Fruit fly (Drosophila melanogaster) whole organism, prepupa: ENCODE data around the gene CG7179.

Source experiments
- CG10669 ChIP-seq: fragments of 200-800 bp; sonication (Bioruptor generic); optimal IDR thresholded peaks from 3 replicates; lab custom pipeline; 2018; ENCODE audit warnings: missing biosample characterization, mild to moderate bottlenecking, missing genetic modification characterization, moderate library complexity
- CG11294 ChIP-seq: fragments of 200-800 bp; sonication (Bioruptor generic); IDR thresholded peaks from 2 replicates; pipeline ENCODE4 v1.3.6; 2022; ENCODE audit warnings: missing biosample characterization, missing genetic modification characterization
- CG15336 ChIP-seq: fragments of 200-800 bp; sonication (Bioruptor generic); IDR thresholded peaks from 2 replicates; pipeline ENCODE4 v1.3.6; 2022; ENCODE audit warnings: missing biosample characterization, missing genetic modification characterization
- CG3032 ChIP-seq: fragments of 200-800 bp; optimal IDR thresholded peaks from 2 replicates; lab custom pipeline; 2019; ENCODE audit warnings: missing biosample characterization, mild to moderate bottlenecking, missing genetic modification characterization, moderate library complexity
- CG32006 ChIP-seq: fragments of 200-800 bp; sonication (Bioruptor generic); optimal IDR thresholded peaks from 3 replicates; lab custom pipeline; 2017; ENCODE audit warnings: missing biosample characterization, mild to moderate bottlenecking, missing genetic modification characterization
- CG34406 ChIP-seq: fragments of 200-800 bp; sonication (Bioruptor generic); optimal IDR thresholded peaks from 3 replicates; lab custom pipeline; 2016; ENCODE audit warnings: missing biosample characterization, missing genetic modification characterization
- CG3919 ChIP-seq: fragments of 200-800 bp; sonication (Bioruptor generic); optimal IDR thresholded peaks from 3 replicates; lab custom pipeline; 2016; ENCODE audit warnings: missing biosample characterization, missing genetic modification characterization
- CG6163 ChIP-seq: fragments of 200-800 bp; sonication (Bioruptor generic); IDR thresholded peaks from 3 replicates; pipeline ENCODE4 v1.3.6; 2022; ENCODE audit warnings: missing biosample characterization, missing genetic modification characterization
- CG6276 ChIP-seq: fragments of 200-800 bp; sonication (Bioruptor generic); optimal IDR thresholded peaks from 2 replicates; lab custom pipeline; 2017; ENCODE audit warnings: missing biosample characterization, mild to moderate bottlenecking, missing genetic modification characterization
- CG6792 ChIP-seq: fragments of 200-800 bp; sonication (Bioruptor generic); optimal IDR thresholded peaks from 3 replicates; lab custom pipeline; 2016; ENCODE audit warnings: missing biosample characterization, missing genetic modification characterization
- CG6808 ChIP-seq: fragments of 200-800 bp; sonication (Bioruptor generic); optimal IDR thresholded peaks from 3 replicates; lab custom pipeline; 2017; ENCODE audit warnings: missing biosample characterization, missing genetic modification characterization, mild to moderate bottlenecking, moderate library complexity, missing genetic modification reagents
- CG6854 ChIP-seq: fragments of 200-800 bp; sonication (Bioruptor generic); optimal IDR thresholded peaks from 2 replicates; lab custom pipeline; 2017; ENCODE audit warnings: missing biosample characterization, mild to moderate bottlenecking, missing genetic modification characterization
- CG7368 ChIP-seq: fragments of 200-800 bp; sonication (Bioruptor generic); optimal IDR thresholded peaks from 3 replicates; lab custom pipeline; 2016; ENCODE audit warnings: missing biosample characterization, missing genetic modification characterization
- CG8119 ChIP-seq: fragments of 200-800 bp; sonication (Bioruptor generic); IDR thresholded peaks from 3 replicates; pipeline ENCODE4 v1.3.6; 2022; ENCODE audit warnings: missing biosample characterization, missing genetic modification characterization
- CG9139 ChIP-seq: fragments of 200-800 bp; sonication (Bioruptor generic); optimal IDR thresholded peaks from 3 replicates; lab custom pipeline; 2017; ENCODE audit warnings: missing biosample characterization, mild to moderate bottlenecking, missing genetic modification characterization
- Eip75B ChIP-seq: fragments of 200-800 bp; sonication (Bioruptor generic); optimal IDR thresholded peaks from 3 replicates; lab custom pipeline; 2016; ENCODE audit warnings: missing biosample characterization, missing genetic modification characterization
- Eip93F ChIP-seq: fragments of 200-800 bp; sonication (Bioruptor generic); optimal IDR thresholded peaks from 2 replicates; lab custom pipeline; 2016; ENCODE audit warnings: missing biosample characterization, mild to moderate bottlenecking, missing genetic modification characterization
- Ets21C ChIP-seq: fragments of 200-800 bp; sonication (Bioruptor generic); optimal IDR thresholded peaks from 3 replicates; lab custom pipeline; 2016; ENCODE audit warnings: missing biosample characterization, missing genetic modification characterization
- Ets96B ChIP-seq: fragments of 200-800 bp; optimal IDR thresholded peaks from 2 replicates; lab custom pipeline; 2019; ENCODE audit warnings: missing biosample characterization, mild to moderate bottlenecking, missing genetic modification characterization, moderate library complexity
- Gug ChIP-seq: fragments of 200-800 bp; sonication (Bioruptor generic); IDR thresholded peaks from 2 replicates; pipeline ENCODE4 v1.3.6; 2022; ENCODE audit warnings: missing biosample characterization, missing genetic modification characterization
- Hr39 ChIP-seq: fragments of 200-800 bp; sonication (Bioruptor generic); optimal IDR thresholded peaks from 2 replicates; lab custom pipeline; 2016; ENCODE audit warnings: missing biosample characterization, missing genetic modification characterization
- Sox102F ChIP-seq: fragments of 200-800 bp; sonication (Bioruptor generic); optimal IDR thresholded peaks from 2 replicates; lab custom pipeline; 2016; ENCODE audit warnings: missing biosample characterization, mild to moderate bottlenecking, missing genetic modification characterization
- Sox14 ChIP-seq: fragments of 200-800 bp; sonication (Bioruptor generic); optimal IDR thresholded peaks from 3 replicates; lab custom pipeline; 2016; ENCODE audit warnings: missing biosample characterization, missing genetic modification characterization
- Sox15 ChIP-seq: fragments of 200-800 bp; sonication (Bioruptor generic); optimal IDR thresholded peaks from 3 replicates; lab custom pipeline; 2016; ENCODE audit warnings: missing biosample characterization, missing genetic modification characterization
- achi ChIP-seq: fragments of 200-800 bp; sonication (Bioruptor generic); optimal IDR thresholded peaks from 3 replicates; lab custom pipeline; 2016; ENCODE audit warnings: missing biosample characterization, missing genetic modification characterization
- acj6 ChIP-seq: fragments of 200-800 bp; sonication (Bioruptor generic); optimal IDR thresholded peaks from 3 replicates; lab custom pipeline; 2016; ENCODE audit warnings: missing biosample characterization, missing genetic modification characterization
- dac ChIP-seq: fragments of 200-800 bp; sonication (Bioruptor generic); optimal IDR thresholded peaks from 2 replicates; lab custom pipeline; 2017; ENCODE audit warnings: missing biosample characterization, mild to moderate bottlenecking, missing genetic modification characterization
- dsx ChIP-seq: fragments of 200-800 bp; optimal IDR thresholded peaks from 3 replicates; lab custom pipeline; 2019; ENCODE audit warnings: missing biosample characterization, mild to moderate bottlenecking, missing genetic modification characterization, moderate library complexity; ENCODE audit not compliant: poor library complexity, severe bottlenecking
- fkh ChIP-seq: fragments of 200-800 bp; sonication (Bioruptor generic); optimal IDR thresholded peaks from 3 replicates; lab custom pipeline; 2017; ENCODE audit warnings: missing biosample characterization, mild to moderate bottlenecking, missing genetic modification characterization, moderate library complexity
- net ChIP-seq: fragments of 200-800 bp; sonication (Bioruptor generic); optimal IDR thresholded peaks from 3 replicates; lab custom pipeline; 2016; ENCODE audit warnings: missing biosample characterization, missing genetic modification characterization
- pdm3 ChIP-seq: fragments of 200-800 bp; sonication (Bioruptor generic); optimal IDR thresholded peaks from 3 replicates; lab custom pipeline; 2016; ENCODE audit warnings: missing biosample characterization, missing genetic modification characterization
- spab ChIP-seq: fragments of 200-800 bp; sonication (Bioruptor generic); optimal IDR thresholded peaks from 2 replicates; lab custom pipeline; 2017; ENCODE audit warnings: missing biosample characterization, mild to moderate bottlenecking, missing genetic modification characterization, missing genetic modification reagents
- ss ChIP-seq, 2 experiments: fragments of 200-800 bp; sonication (Bioruptor generic); optimal IDR thresholded peaks; 2 replicates in 1 of 2; 3 replicates in 1 of 2; lab custom pipeline; 2017 to 2018; ENCODE audit warnings: mild to moderate bottlenecking in 2 of 2, missing biosample characterization in 2 of 2, missing genetic modification characterization in 2 of 2, moderate library complexity in 1 of 2
- svp ChIP-seq: fragments of 200-800 bp; sonication (Bioruptor generic); peaks from one replicate; lab custom pipeline; 2016; ENCODE audit warnings: missing biosample characterization, missing genetic modification characterization
- topi ChIP-seq: fragments of 200-800 bp; sonication (Bioruptor generic); optimal IDR thresholded peaks from 3 replicates; lab custom pipeline; 2016; ENCODE audit warnings: missing biosample characterization, missing genetic modification characterization
- vri ChIP-seq: fragments of 200-800 bp; sonication (Bioruptor generic); optimal IDR thresholded peaks from 3 replicates; lab custom pipeline; 2016; ENCODE audit warnings: missing biosample characterization, mild to moderate bottlenecking, missing genetic modification characterization

Gene CG7179

DNA sequence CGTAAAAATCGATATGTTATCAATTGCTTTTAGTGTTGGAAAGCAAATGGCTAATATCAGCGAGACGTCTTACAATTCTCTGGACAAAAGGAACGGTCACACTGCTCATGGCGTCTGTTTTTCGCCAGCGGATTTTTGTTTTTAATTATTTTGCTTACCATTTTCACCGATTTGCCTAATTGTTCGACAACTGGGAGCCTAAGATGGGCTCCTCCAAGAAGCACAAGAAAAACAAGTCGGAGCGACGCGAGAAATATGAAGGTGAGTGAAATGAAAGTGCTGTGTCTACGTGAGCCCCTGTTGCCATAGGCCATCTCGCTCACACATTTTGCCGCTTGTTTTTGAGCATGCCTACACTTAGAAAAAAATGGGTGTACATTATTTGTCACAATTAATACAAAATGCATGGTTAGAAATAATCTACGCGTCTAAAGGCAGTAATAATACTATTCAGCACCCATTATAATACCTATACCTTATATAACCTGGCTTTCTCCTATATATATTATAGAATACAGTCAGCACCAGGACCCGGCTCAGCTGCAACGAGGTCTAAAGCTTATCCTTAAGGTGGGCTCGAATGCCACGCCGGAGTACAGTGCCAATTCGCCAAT is 5.1 kb upstream of the CG7179 start, which contains the start of gene Brd7-9 (continued):
- TF ChIP-seq CG15336: peak; percentile 93
- peak; percentile 28 for TF ChIP-seq Sox15
- peak; percentile 77 for TF ChIP-seq topi
- TF ChIP-seq CG6163 (GFP tag; lab: Robert Waterston, UW): peak; percentile 90
- TF ChIP-seq Sox14: peak; percentile 74
- no peak for TF ChIP-seq CG6276 (GFP tag; lab: Kevin White, UChicago)
- TF ChIP-seq CG3919 (GFP tag; lab: Kevin White, UChicago): peak; percentile 85
- TF ChIP-seq CG9139: no peak
- TF ChIP-seq achi: peak; percentile 75
- TF ChIP-seq CG3032 (tag; lab: Kevin White, UChicago): peak; percentile 62
- TF ChIP-seq Sox102F (GFP tag; lab: Kevin White, UChicago): peak; percentile 81
- peak; percentile 75 for TF ChIP-seq CG10669
- TF ChIP-seq CG6792 (GFP tag; lab: Kevin White, UChicago): peak; percentile 67
- TF ChIP-seq, all 60 proteins: peak for 49

DNA sequence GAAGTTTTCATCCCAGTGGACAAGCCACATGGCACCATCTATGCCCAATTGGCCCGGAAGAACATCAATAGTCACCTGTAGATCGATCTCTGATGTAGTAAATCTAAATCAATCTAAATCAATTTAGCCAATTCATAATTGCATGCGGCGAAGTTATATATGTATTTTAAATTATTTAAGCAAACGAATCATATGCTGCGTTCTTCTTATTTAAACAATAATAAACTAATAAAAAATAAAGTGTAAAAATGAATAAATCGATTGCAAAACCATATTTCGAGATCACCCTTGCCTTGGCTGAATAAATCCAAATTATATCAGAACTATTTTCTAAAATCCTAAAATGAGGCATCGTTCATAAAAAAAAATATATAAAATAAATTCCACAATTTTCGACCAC is 3.3 kb upstream of the CG7179 start, which contains the start of gene CG7164:
CG7164 (plus strand) TSS at position 301 of the 400 bp plus-strand sequence.
- TF ChIP-seq Ets96B (tag; lab: Kevin White, UChicago) (no peak), CG7368 (no peak), Eip93F (GFP tag; lab: Kevin White, UChicago) (no peak)

DNA sequence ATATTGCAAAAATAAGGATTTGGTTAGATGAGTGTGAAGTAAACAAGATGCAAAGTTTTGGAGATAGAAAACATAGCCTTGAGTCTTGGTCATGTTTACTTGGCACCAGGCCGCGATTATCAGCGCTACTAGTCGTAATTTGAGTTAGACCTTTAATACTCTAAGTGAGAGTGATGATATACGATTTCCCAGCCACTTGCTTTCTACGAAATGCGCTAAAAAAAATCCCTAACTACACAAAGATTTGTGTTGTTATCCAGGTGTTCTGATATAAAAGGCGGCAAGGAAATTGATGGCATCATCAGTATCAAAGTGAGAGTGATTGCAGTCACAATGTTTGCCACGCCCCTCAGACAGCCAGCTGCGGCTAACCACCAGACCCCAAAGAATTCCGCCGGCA is 2.0 kb upstream of the CG7179 start, which contains the start of gene Uro:
Uro (plus strand) TSS at position 301 of the 400 bp plus-strand sequence.
- TF ChIP-seq Sox14 (no peak), Eip75B (GFP tag; lab: Kevin White, UChicago) (no peak), acj6 (no peak), fkh (GFP tag; lab: Kevin White, UChicago) (no peak), CG9139 (no peak), CG3032 (tag; lab: Kevin White, UChicago) (no peak), net (GFP tag; lab: Kevin White, UChicago) (no peak), ss (GFP tag; optimal IDR thresholded peaks at IDR 0.05; lab: Kevin White, UChicago) (no peak)

dm6 chr2L:7775260-7775659 is 2.6 kb downstream of the CG7179 start:
- TF ChIP-seq fkh (GFP tag; lab: Kevin White, UChicago) (peak; percentile 60), CG6854 (no peak)

- TF ChIP-seq CG6792 (GFP tag; lab: Kevin White, UChicago): no peak
- peak; percentile 9; the same call in 1 of the 2 replicates for TF ChIP-seq CG11294 (GFP tag; lab: Robert Waterston, UW)
- TF ChIP-seq Sox15: no peak
- TF ChIP-seq CG3032 (tag; lab: Kevin White, UChicago): no peak
- no peak for TF ChIP-seq pdm3 (GFP tag; lab: Kevin White, UChicago)
- no peak for TF ChIP-seq Gug (GFP tag; lab: Robert Waterston, UW)
- no peak for TF ChIP-seq Ets21C (GFP tag; lab: Kevin White, UChicago)
- TF ChIP-seq Eip75B (GFP tag; lab: Kevin White, UChicago): no peak
- TF ChIP-seq vri: no peak
Observed at dm6 chr2L:7771891-7772290, 5.9 kb downstream of the CG7179 start.

dm6 chr2L:7767328-7767727 is 10.5 kb downstream of the CG7179 start, which contains the start of gene CG7191:
TSS of gene CG7191 (plus strand) at chr2L:7767628.
- TF ChIP-seq Sox102F (GFP tag; lab: Kevin White, UChicago) (no peak), CG6854 (no peak), dac (GFP tag; lab: Kevin White, UChicago) (no peak), spab (no peak), CG6808 (GFP tag; lab: Kevin White, UChicago) (no peak), CG3919 (GFP tag; lab: Kevin White, UChicago) (no peak), svp (no peak), CG34406 (GFP tag; lab: Kevin White, UChicago) (no peak), Hr39 (GFP tag; lab: Kevin White, UChicago) (no peak), CG15336 (no peak), CG8119 (GFP tag; lab: Robert Waterston, UW) (no peak), dsx (GFP tag; lab: Kevin White, UChicago) (no peak), achi (no peak), CG32006 (GFP tag; lab: Kevin White, UChicago) (no peak)
- TF ChIP-seq, all 60 proteins: peak for 0
